Fruit fly (Drosophila melanogaster): ENCODE results near the gene Cmpk.

Cmpk gene

dm6 chr3R:26098502-26099210 is 43.4 kb upstream of the Cmpk start, which contains the start of gene dysf (continued):
- TF ChIP-seq Abd-B (GFP tag; optimal IDR thresholded peaks at IDR 0.05) (peak; percentile 53), Ssrp (tag; optimal IDR thresholded peaks at IDR 0.05) (peak; percentile 76), seq (GFP tag; IDR thresholded peaks at IDR 0.05) (no peak), tin (GFP tag; optimal IDR thresholded peaks at IDR 0.05) (peak; percentile 54), nerfin-1 (tag; optimal IDR thresholded peaks at IDR 0.05) (peak; percentile 60), dan (GFP tag; IDR thresholded peaks at IDR 0.05) (no peak), CG3281 (GFP tag; optimal IDR thresholded peaks at IDR 0.05) (peak; percentile 52), CHES-1-like (GFP tag; optimal IDR thresholded peaks at IDR 0.05) (no peak), CG7839 (tag; optimal IDR thresholded peaks at IDR 0.05) (peak; percentile 84), tx (GFP tag; optimal IDR thresholded peaks at IDR 0.05) (no peak), Jarid2 (GFP tag; optimal IDR thresholded peaks at IDR 0.05) (no peak), H15 (GFP tag; IDR thresholded peaks at IDR 0.05) (0 out of 3 replicates have a peak, but pooled peaks have one; percentile 32), ro (GFP tag; IDR thresholded peaks at IDR 0.05) (peak; percentile 23; the same call in 1 of the 2 replicates), CG8478 (optimal IDR thresholded peaks at IDR 0.05) (no peak), CG17186 (GFP tag; optimal IDR thresholded peaks at IDR 0.05) (no peak), cg (GFP tag; optimal IDR thresholded peaks at IDR 0.05) (no peak), HHEX (GFP tag; optimal IDR thresholded peaks at IDR 0.05) (peak; percentile 54), CG18476 (GFP tag; optimal IDR thresholded peaks at IDR 0.05) (peak; percentile 47), gem (tag; optimal IDR thresholded peaks at IDR 0.05) (peak; percentile 86), da (GFP tag; optimal IDR thresholded peaks at IDR 0.05) (no peak), nmo (GFP tag; optimal IDR thresholded peaks at IDR 0.05) (peak; percentile 85), Dp (GFP tag; optimal IDR thresholded peaks at IDR 0.05) (no peak), Kr (GFP tag; optimal IDR thresholded peaks at IDR 0.05) (no peak), CG2889 (GFP tag; IDR thresholded peaks at IDR 0.05) (no peak), zen2 (GFP tag; IDR thresholded peaks at IDR 0.05; ENCODE audit: partially characterized antibody) (no peak), salm (tag; optimal IDR thresholded peaks at IDR 0.05) (no peak), prd (optimal IDR thresholded peaks at IDR 0.05) (no peak), prd (GFP tag; IDR thresholded peaks at IDR 0.05) (peak; percentile 72), GATAe (GFP tag; conservative IDR thresholded peaks at IDR 0.05) (no peak), CG1602 (GFP tag; optimal IDR thresholded peaks at IDR 0.05) (peak; percentile 60), CG1529 (GFP tag; optimal IDR thresholded peaks at IDR 0.05) (no peak), Dbx (GFP tag; IDR thresholded peaks at IDR 0.05) (0 out of 3 replicates have a peak, but pooled peaks have one; percentile 11), org-1 (GFP tag; optimal IDR thresholded peaks at IDR 0.05) (no peak), CG31388 (GFP tag; optimal IDR thresholded peaks at IDR 0.05) (no peak), NC2α (GFP tag; optimal IDR thresholded peaks at IDR 0.05) (no peak), zfh1 (GFP tag; IDR thresholded peaks at IDR 0.05) (no peak), CG18262 (tag; optimal IDR thresholded peaks at IDR 0.05) (peak; percentile 93), CG4424 (GFP tag; optimal IDR thresholded peaks at IDR 0.05) (peak; percentile 58), CG18619 (GFP tag; optimal IDR thresholded peaks at IDR 0.05) (peak; percentile 68), CG4328 (GFP tag; optimal IDR thresholded peaks at IDR 0.05) (peak; percentile 52), stc (GFP tag; IDR thresholded peaks at IDR 0.05) (peak; percentile 45; the same call in 1 of the 2 replicates), CG7987 (GFP tag; optimal IDR thresholded peaks at IDR 0.05) (no peak), E2f1 (GFP tag; IDR thresholded peaks at IDR 0.05) (0 out of 2 replicates have a peak, but pooled peaks have one; percentile 43), sisA (GFP tag; IDR thresholded peaks at IDR 0.05) (peak; percentile 23; the same call in 1 of the 2 replicates), fru (optimal IDR thresholded peaks at IDR 0.05) (no peak), dpn (GFP tag; optimal IDR thresholded peaks at IDR 0.05) (peak in 1 of 2 experiments; percentile 48), CG2712 (tag; optimal IDR thresholded peaks at IDR 0.05) (peak; percentile 91), E2f2 (GFP tag; IDR thresholded peaks at IDR 0.05) (peak; percentile 24; the same call in 1 of the 2 replicates), CG10979 (tag; optimal IDR thresholded peaks at IDR 0.05) (peak; percentile 89), oc (tag; optimal IDR thresholded peaks at IDR 0.05) (no peak), Dref (GFP tag; IDR thresholded peaks at IDR 0.05) (no peak)

All from whole organism, embryonic.